Worm (Caenorhabditis elegans): ENCODE data around the gene C17B7.10.

The C17B7.10 gene

DNA sequence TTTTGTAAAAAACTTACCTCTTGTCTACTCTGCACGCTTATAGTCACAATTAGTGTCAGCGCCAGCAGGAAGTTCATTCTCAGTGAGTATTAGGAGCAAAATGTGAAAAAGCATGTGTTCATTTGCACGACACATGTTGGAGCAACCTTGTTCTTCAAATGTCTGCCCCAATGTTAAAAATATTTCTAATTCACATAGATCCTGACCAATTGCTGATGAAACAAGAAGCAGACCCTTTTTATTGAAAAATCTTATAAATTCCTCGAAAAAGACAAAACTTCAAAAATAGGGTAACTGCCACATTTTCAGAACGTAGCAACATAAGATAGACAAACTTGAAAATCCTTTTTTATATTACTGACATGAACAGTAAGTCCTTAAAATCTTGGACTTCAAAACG is 17.6 kb downstream of the C17B7.10 start, which contains the start of gene C17B7.8:
Gene C17B7.8, minus strand, starts transcription at position 101 of the 400 bp plus-strand sequence.
- no peak for TF ChIP-seq unc-130 (tag; optimal IDR thresholded peaks at IDR 0.05)
- TF ChIP-seq nhr-12 (tag; optimal IDR thresholded peaks at IDR 0.05): no peak
- TF ChIP-seq sup-37 (GFP tag; optimal IDR thresholded peaks at IDR 0.05): no peak
- no peak for TF ChIP-seq nhr-77 (tag; optimal IDR thresholded peaks at IDR 0.05)
- TF ChIP-seq pqm-1 (tag; optimal IDR thresholded peaks at IDR 0.05): no peak
- no peak for TF ChIP-seq isw-1 (GFP tag; IDR thresholded peaks at IDR 0.05)
- TF ChIP-seq efl-3 (GFP tag; optimal IDR thresholded peaks at IDR 0.05): no peak
- TF ChIP-seq ces-1 (GFP tag; optimal IDR thresholded peaks at IDR 0.05): no peak
- no peak for TF ChIP-seq swsn-7 (tag; optimal IDR thresholded peaks at IDR 0.05)
- TF ChIP-seq jun-1 (tag; optimal IDR thresholded peaks at IDR 0.05): no peak
- TF ChIP-seq mdl-1 (tag; optimal IDR thresholded peaks at IDR 0.05): no peak
- TF ChIP-seq hpl-2 (GFP tag; optimal IDR thresholded peaks at IDR 0.05): no peak
- no peak for TF ChIP-seq mep-1 (tag; optimal IDR thresholded peaks at IDR 0.05)

DNA sequence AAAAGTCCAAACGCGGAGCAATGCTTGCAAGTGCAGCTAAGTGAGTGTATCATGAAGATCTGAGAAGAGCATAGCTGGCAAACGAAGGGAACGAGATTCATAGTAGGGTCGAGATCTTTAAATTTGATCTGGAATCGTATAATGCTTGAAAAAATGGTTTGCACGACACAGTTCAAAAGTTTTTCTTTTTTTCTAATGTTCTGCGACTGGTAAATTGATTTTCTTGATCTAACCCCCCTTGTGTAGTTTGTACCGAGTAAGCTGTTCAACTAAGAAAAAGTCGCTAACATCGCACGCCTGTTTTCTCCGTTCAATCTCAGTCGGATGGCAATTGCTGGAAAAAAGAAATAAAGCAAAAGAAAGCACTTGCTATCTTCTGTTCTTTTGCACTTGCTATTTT is 21.4 kb downstream of the C17B7.10 start, which contains the start of gene C17B7.14:
Gene C17B7.14, minus strand, starts transcription at position 101 of the 400 bp plus-strand sequence.
- no peak for TF ChIP-seq dsc-1 (tag; optimal IDR thresholded peaks at IDR 0.05)
- TF ChIP-seq lin-15B (tag; optimal IDR thresholded peaks at IDR 0.05): no peak

DNA sequence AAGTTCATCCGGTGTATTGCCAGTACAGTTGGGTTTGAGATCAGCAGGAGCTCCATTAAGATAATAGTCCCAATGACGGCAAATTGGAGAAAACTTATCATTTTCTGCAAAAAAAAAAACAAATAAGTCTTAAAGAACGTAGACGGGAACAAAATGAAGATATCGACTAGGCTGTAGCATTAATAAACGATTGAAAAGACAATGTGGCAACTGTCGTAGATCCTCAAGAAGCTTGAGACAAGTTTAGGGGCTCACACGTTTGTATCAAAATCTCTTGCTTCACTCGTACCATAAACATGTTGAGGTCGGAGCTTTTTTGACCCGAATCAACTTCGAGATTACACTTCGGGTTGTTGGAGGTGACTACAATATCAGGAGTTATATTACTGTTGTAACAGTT is 21.8 kb downstream of the C17B7.10 start, which contains the start of gene F35F10.14:
Gene F35F10.14, minus strand, starts transcription at position 101 of the 400 bp plus-strand sequence.
- TF ChIP-seq snu-23 (GFP tag; optimal IDR thresholded peaks at IDR 0.05) (no peak), nhr-90 (tag; optimal IDR thresholded peaks at IDR 0.05; ENCODE audit: poor library complexity) (no peak), sptf-1 (tag; optimal IDR thresholded peaks at IDR 0.05) (no peak), Y116A8C.19 (tag; optimal IDR thresholded peaks at IDR 0.05; ENCODE audit: borderline replicate concordance) (no peak), pax-3 (tag; optimal IDR thresholded peaks at IDR 0.05) (no peak), snpc-4 (tag; optimal IDR thresholded peaks at IDR 0.05) (no peak), egl-27 (tag; optimal IDR thresholded peaks at IDR 0.05) (no peak), ces-1 (GFP tag; optimal IDR thresholded peaks at IDR 0.05) (no peak), nhr-11 (tag; optimal IDR thresholded peaks at IDR 0.05) (no peak), nhr-12 (tag; optimal IDR thresholded peaks at IDR 0.05) (no peak), mdl-1 (tag; optimal IDR thresholded peaks at IDR 0.05) (no peak), lin-15B (tag; optimal IDR thresholded peaks at IDR 0.05) (no peak), ceh-88 (GFP tag; IDR thresholded peaks at IDR 0.05) (no peak), mep-1 (tag; optimal IDR thresholded peaks at IDR 0.05) (no peak)

ce11 chrV:3318975-3319374 is 22.8 kb downstream of the C17B7.10 start, which contains the start of gene F35F10.13:
F35F10.13 (minus strand) TSS chrV:3319075.
- no peak for TF ChIP-seq alr-1 (tag; optimal IDR thresholded peaks at IDR 0.05; ENCODE audit: borderline replicate concordance)
- no peak for TF ChIP-seq pax-3 (tag; optimal IDR thresholded peaks at IDR 0.05)
- TF ChIP-seq lin-39 (tag; optimal IDR thresholded peaks at IDR 0.05): no peak
- no peak for TF ChIP-seq nhr-11 (tag; optimal IDR thresholded peaks at IDR 0.05)
- TF ChIP-seq unc-98 (GFP tag; IDR thresholded peaks at IDR 0.05): no peak
- TF ChIP-seq F16B12.6 (tag; optimal IDR thresholded peaks at IDR 0.05): no peak
- TF ChIP-seq pag-3 (tag; optimal IDR thresholded peaks at IDR 0.05; ENCODE audit: borderline replicate concordance, insufficient read depth): no peak
- no peak for TF ChIP-seq blmp-1 (tag; optimal IDR thresholded peaks at IDR 0.05)
- no peak for TF ChIP-seq dpl-1 (GFP tag; optimal IDR thresholded peaks at IDR 0.05)
- no peak for TF ChIP-seq lir-3 (tag; optimal IDR thresholded peaks at IDR 0.05; ENCODE audit: poor library complexity)
- no peak for TF ChIP-seq snu-23 (GFP tag; optimal IDR thresholded peaks at IDR 0.05)
- no peak for TF ChIP-seq fkh-10 (GFP tag; optimal IDR thresholded peaks at IDR 0.05)
- no peak for TF ChIP-seq zag-1 (tag; optimal IDR thresholded peaks at IDR 0.05)
- no peak for TF ChIP-seq ceh-82 (tag; optimal IDR thresholded peaks at IDR 0.05)
